Worm (Caenorhabditis elegans) whole organism, early embryonic: ENCODE measurements around the gene far-6.

Source experiments
- ama-1 ChIP-seq: fragments of 150-350 bp; optimal IDR thresholded peaks from 2 replicates; lab custom pipeline; 2014
- ceh-13 ChIP-seq: fragments of 200-800 bp; sonication (Bioruptor generic); optimal IDR thresholded peaks from 2 replicates; lab custom pipeline; 2018; ENCODE audit warnings: mild to moderate bottlenecking, missing genetic modification characterization, missing compliant biosample characterization
- ceh-36 ChIP-seq: sonication (generic microtip); optimal IDR thresholded peaks from 2 replicates; lab custom pipeline; 2016; ENCODE audit warnings: missing genetic modification characterization, inconsistent platforms, missing compliant biosample characterization
- flt-1 ChIP-seq: fragments of 200-800 bp; sonication (Bioruptor generic); IDR thresholded peaks from 2 replicates; pipeline ENCODE4 v1.3.6; 2022; ENCODE audit warnings: missing genetic modification characterization, missing compliant biosample characterization
- hmbx-1 ChIP-seq: sonication (generic microtip); optimal IDR thresholded peaks from 2 replicates; lab custom pipeline; 2016; ENCODE audit warnings: mild to moderate bottlenecking, missing genetic modification characterization, missing compliant biosample characterization
- hnd-1 ChIP-seq: sonication (generic microtip); optimal IDR thresholded peaks from 2 replicates; lab custom pipeline; 2016; ENCODE audit warnings: missing genetic modification characterization, missing compliant biosample characterization
- pes-1 ChIP-seq: fragments of 200-800 bp; sonication (Bioruptor generic); IDR thresholded peaks from 2 replicates; pipeline ENCODE4 v1.3.6; 2022; ENCODE audit warnings: missing genetic modification reagents, missing genetic modification characterization, missing compliant biosample characterization
- sea-1 ChIP-seq: fragments of 200-800 bp; sonication (Bioruptor generic); conservative IDR thresholded peaks from 2 replicates; pipeline ENCODE4 v1.3.6; 2022; ENCODE audit warnings: missing genetic modification characterization, missing compliant biosample characterization
- tbx-11 ChIP-seq: fragments of 200-800 bp; sonication (Bioruptor generic); IDR thresholded peaks from 2 replicates; pipeline ENCODE4 v1.3.6; 2022; ENCODE audit warnings: missing genetic modification characterization, missing compliant biosample characterization
- tbx-37 ChIP-seq: fragments of 200-800 bp; sonication (Bioruptor generic); conservative IDR thresholded peaks from 2 replicates; pipeline ENCODE4 v1.3.6; 2022; ENCODE audit warnings: missing genetic modification reagents, missing genetic modification characterization, missing compliant biosample characterization

ce11 chrIV:13304786-13305185 is 23.4 kb upstream of the far-6 start:
- TF ChIP-seq tbx-37 (no peak), ceh-13 (GFP tag; lab: Kevin White, UChicago) (no peak), pes-1 (GFP tag; lab: Robert Waterston, UW) (no peak), hmbx-1 (tag; lab: Kevin White, UChicago) (no peak), hnd-1 (tag; lab: Kevin White, UChicago) (no peak), flt-1 (no peak), ama-1 (no peak), sea-1 (no peak), ceh-36 (tag; lab: Kevin White, UChicago) (no peak), tbx-11 (no peak)
